Worm (Caenorhabditis elegans): ENCODE data around the gene acl-3.

- TF ChIP-seq dve-1 (tag; optimal IDR thresholded peaks at IDR 0.05) (no peak), sox-4 (tag; optimal IDR thresholded peaks at IDR 0.05) (no peak), ref-2 (tag; optimal IDR thresholded peaks at IDR 0.05) (no peak), ceh-24 (tag; optimal IDR thresholded peaks at IDR 0.05) (no peak), che-1 (tag; optimal IDR thresholded peaks at IDR 0.05) (no peak)
These were observed 29.5 kb downstream of the acl-3 start for ce11 chrIV:11622336-11622735.

All from whole organism, late embryonic.